Worm (Caenorhabditis elegans): ENCODE measurements around the gene R02F2.6.

DNA sequence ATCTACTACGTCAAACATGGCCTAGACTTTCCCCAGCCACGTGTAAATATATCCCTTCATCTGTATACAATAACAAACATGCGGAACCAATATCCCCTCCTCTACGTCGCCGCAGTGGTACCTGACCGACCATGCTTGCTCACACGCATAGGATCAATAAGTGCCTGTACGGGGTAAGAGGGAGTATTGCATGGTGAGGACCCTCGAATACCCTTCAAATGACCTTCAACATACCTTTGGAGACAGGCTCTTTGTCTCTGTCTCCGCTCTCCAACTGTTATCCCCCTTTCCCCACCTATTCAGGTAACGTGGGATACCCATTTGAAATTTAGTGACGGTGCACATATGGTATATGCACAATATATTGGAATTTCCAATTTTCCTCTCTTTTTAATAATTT, 47.2 kb upstream of the R02F2.6 start, which contains the start of gene dex-1:
- no peak for TF ChIP-seq dao-5 (tag; optimal IDR thresholded peaks at IDR 0.05)
- no peak for TF ChIP-seq him-1 (tag; optimal IDR thresholded peaks at IDR 0.05)

Data from whole organism, L4/young adult.